Worm (Caenorhabditis elegans) whole organism, L2 larva: ENCODE measurements around the gene msp-49.

Source experiments
- F13H6.1 ChIP-seq: sonication (generic microtip); optimal IDR thresholded peaks from 2 replicates; lab custom pipeline; 2016; ENCODE audit warnings: missing genetic modification characterization, missing compliant biosample characterization
- R02D3.7 ChIP-seq: fragments of 150-350 bp; optimal IDR thresholded peaks from 2 replicates; lab custom pipeline; 2014; ENCODE audit warnings: missing biosample characterization, missing genetic modification characterization
- Y55F3AM.14 ChIP-seq: fragments of 200-800 bp; sonication (Bioruptor generic); optimal IDR thresholded peaks from 2 replicates; lab custom pipeline; 2018; ENCODE audit warnings: mild to moderate bottlenecking, missing genetic modification characterization, missing compliant biosample characterization
- ZK546.5 ChIP-seq: sonication (generic microtip); optimal IDR thresholded peaks from 2 replicates; lab custom pipeline; 2017; ENCODE audit warnings: missing biosample characterization, missing genetic modification characterization
- alr-1 ChIP-seq: fragments of 150-350 bp; optimal IDR thresholded peaks from 2 replicates; lab custom pipeline; 2014; ENCODE audit warnings: missing biosample characterization, missing genetic modification characterization
- aly-2 ChIP-seq: fragments of 150-350 bp; optimal IDR thresholded peaks from 2 replicates; lab custom pipeline; 2014; ENCODE audit warnings: missing biosample characterization, missing genetic modification characterization
- ama-1 ChIP-seq: fragments of 150-350 bp; optimal IDR thresholded peaks from 2 replicates; lab custom pipeline; 2018; ENCODE audit warnings: inconsistent platforms
- blmp-1 ChIP-seq: sonication (generic microtip); optimal IDR thresholded peaks from 2 replicates; lab custom pipeline; 2017; ENCODE audit warnings: missing genetic modification characterization, mild to moderate bottlenecking, missing compliant biosample characterization, antibody characterized with exemption, moderate library complexity; ENCODE audit not compliant: insufficient read depth
- ceh-16 ChIP-seq: fragments of 150-350 bp; optimal IDR thresholded peaks from 2 replicates; lab custom pipeline; 2014; ENCODE audit warnings: missing biosample characterization, missing genetic modification characterization
- ceh-82 ChIP-seq: fragments of 150-350 bp; optimal IDR thresholded peaks from 2 replicates; lab custom pipeline; 2014; ENCODE audit warnings: missing biosample characterization, missing genetic modification characterization
- crh-2 ChIP-seq: sonication (generic microtip); optimal IDR thresholded peaks from 2 replicates; lab custom pipeline; 2017; ENCODE audit warnings: missing biosample characterization, missing genetic modification characterization
- elt-1 ChIP-seq: fragments of 150-350 bp; optimal IDR thresholded peaks from 2 replicates; lab custom pipeline; 2014; ENCODE audit warnings: missing biosample characterization, missing genetic modification characterization
- fos-1 ChIP-seq: fragments of 150-350 bp; optimal IDR thresholded peaks from 2 replicates; lab custom pipeline; 2014; ENCODE audit warnings: missing biosample characterization, missing genetic modification characterization
- gmeb-1 ChIP-seq: fragments of 150-350 bp; optimal IDR thresholded peaks from 2 replicates; lab custom pipeline; 2014; ENCODE audit warnings: missing biosample characterization, missing genetic modification characterization
- lin-11 ChIP-seq: fragments of 150-350 bp; sonication (generic microtip); optimal IDR thresholded peaks from 2 replicates; lab custom pipeline; 2014; ENCODE audit warnings: missing biosample characterization, missing genetic modification characterization, inconsistent platforms, mixed read lengths
- lin-13 ChIP-seq: fragments of 150-350 bp; optimal IDR thresholded peaks from 2 replicates; lab custom pipeline; 2014; ENCODE audit warnings: missing biosample characterization, missing genetic modification reagents, missing genetic modification characterization
- lin-39 ChIP-seq: fragments of 150-350 bp; optimal IDR thresholded peaks from 2 replicates; lab custom pipeline; 2014; ENCODE audit warnings: missing biosample characterization, missing genetic modification reagents, missing genetic modification characterization
- mab-5 ChIP-seq: fragments of 150-350 bp; optimal IDR thresholded peaks from 2 replicates; lab custom pipeline; 2014; ENCODE audit warnings: missing biosample characterization, missing genetic modification characterization
- mdl-1 ChIP-seq, 2 experiments: fragments of 150-350 bp in 1 of 2; sonication (generic microtip) in 1 of 2; optimal IDR thresholded peaks; 2 replicates each; lab custom pipeline; 2017; ENCODE audit warnings: missing biosample characterization in 2 of 2, missing genetic modification characterization in 2 of 2
- nhr-21 ChIP-seq: fragments of 150-350 bp; optimal IDR thresholded peaks from 2 replicates; lab custom pipeline; 2014; ENCODE audit warnings: missing biosample characterization, missing genetic modification characterization
- nhr-23 ChIP-seq: fragments of 150-350 bp; optimal IDR thresholded peaks from 2 replicates; lab custom pipeline; 2014; ENCODE audit warnings: missing biosample characterization, missing genetic modification reagents, missing genetic modification characterization
- nhr-237 ChIP-seq: fragments of 150-350 bp; optimal IDR thresholded peaks from 2 replicates; lab custom pipeline; 2014; ENCODE audit warnings: missing biosample characterization, missing genetic modification characterization
- nhr-25 ChIP-seq: fragments of 150-350 bp; sonication (generic microtip); optimal IDR thresholded peaks from 3 replicates; lab custom pipeline; 2014; ENCODE audit warnings: missing biosample characterization, missing genetic modification characterization
- nhr-6 ChIP-seq: fragments of 150-350 bp; optimal IDR thresholded peaks from 2 replicates; lab custom pipeline; 2014; ENCODE audit warnings: missing biosample characterization, missing genetic modification characterization
- nhr-77 ChIP-seq: fragments of 150-350 bp; optimal IDR thresholded peaks from 2 replicates; lab custom pipeline; 2014; ENCODE audit warnings: missing biosample characterization, missing genetic modification characterization
- sem-4 ChIP-seq: fragments of 150-350 bp; optimal IDR thresholded peaks from 2 replicates; lab custom pipeline; 2014; ENCODE audit warnings: missing biosample characterization, missing genetic modification reagents, missing genetic modification characterization
- sma-3 ChIP-seq: sonication (generic microtip); optimal IDR thresholded peaks from 2 replicates; lab custom pipeline; 2016; ENCODE audit warnings: missing genetic modification reagents, missing genetic modification characterization, missing compliant biosample characterization
- snpc-4 ChIP-seq: fragments of 150-350 bp; optimal IDR thresholded peaks from 2 replicates; lab custom pipeline; 2014; ENCODE audit warnings: missing biosample characterization, missing genetic modification characterization
- unc-39 ChIP-seq: fragments of 150-350 bp; optimal IDR thresholded peaks from 2 replicates; lab custom pipeline; 2014; ENCODE audit warnings: missing biosample characterization, missing genetic modification characterization
- unc-62 ChIP-seq: fragments of 150-350 bp; optimal IDR thresholded peaks from 2 replicates; lab custom pipeline; 2014; ENCODE audit warnings: missing biosample characterization, missing genetic modification reagents, missing genetic modification characterization
- zag-1 ChIP-seq: fragments of 150-350 bp; optimal IDR thresholded peaks from 2 replicates; lab custom pipeline; 2014; ENCODE audit warnings: missing biosample characterization, missing genetic modification characterization
- ztf-1 ChIP-seq: fragments of 200-800 bp; sonication (Bioruptor generic); conservative IDR thresholded peaks from 2 replicates; pipeline ENCODE4 v1.3.6; 2022; ENCODE audit warnings: missing genetic modification characterization, missing compliant biosample characterization
- ztf-4 ChIP-seq: fragments of 150-350 bp; optimal IDR thresholded peaks from 2 replicates; lab custom pipeline; 2014; ENCODE audit warnings: missing biosample characterization, missing genetic modification characterization

The msp-49 gene

ce11 chrII:5163283-5163682, 30.9 kb upstream of the msp-49 start, which contains the start of gene srb-5:
TSS of gene srb-5 (minus strand) at chrII:5163383.
- TF ChIP-seq ztf-4 (tag; lab: Kevin White, UChicago) (no peak), fos-1 (tag; lab: Kevin White, UChicago) (no peak), crh-2 (tag; lab: Kevin White, UChicago) (no peak), ztf-1 (GFP tag; lab: Robert Waterston, UW) (no peak), nhr-237 (tag; lab: Kevin White, UChicago) (no peak), elt-1 (tag; lab: Kevin White, UChicago) (no peak), ZK546.5 (tag; lab: Kevin White, UChicago) (no peak), unc-39 (tag; lab: Kevin White, UChicago) (no peak), ceh-16 (no peak)

- TF ChIP-seq R02D3.7 (tag; lab: Kevin White, UChicago): no peak
- no peak for TF ChIP-seq snpc-4 (tag; lab: Kevin White, UChicago)
- no peak for TF ChIP-seq ztf-4 (tag; lab: Kevin White, UChicago)
- no peak for TF ChIP-seq nhr-23 (tag; lab: Kevin White, UChicago)
Observed at ce11 chrII:5166738-5167137, 27.4 kb upstream of the msp-49 start, which contains the start of gene srb-3. TSS of gene srb-3 (minus strand) at chrII:5166838.

DNA sequence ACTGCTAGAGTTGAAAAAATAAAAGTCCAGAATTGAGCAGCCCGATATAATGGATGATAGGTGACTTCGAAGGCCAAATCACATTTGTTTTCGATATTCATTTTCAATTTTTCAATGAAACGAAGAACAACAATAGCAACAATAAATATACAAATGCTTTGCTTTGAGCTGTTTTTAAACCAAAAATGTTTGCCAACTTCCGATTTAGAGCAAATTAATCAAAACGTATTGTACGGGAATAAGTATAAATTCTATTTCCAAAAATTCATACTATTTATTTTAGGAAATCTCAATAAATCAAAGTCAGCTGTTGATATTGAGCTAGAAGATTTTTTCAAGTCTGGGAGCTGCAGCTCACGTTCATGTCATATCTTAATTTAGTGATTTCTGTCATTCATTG, 23.2 kb upstream of the msp-49 start, which contains the start of gene srb-1:
TSS of gene srb-1 (minus strand) at position 101 of the 400 bp plus-strand sequence.
- TF ChIP-seq nhr-23 (tag; lab: Kevin White, UChicago) (no peak), ama-1 (lab: Kevin White, UChicago) (no peak), mdl-1 (tag; optimal IDR thresholded peaks at IDR 0.05; lab: Kevin White, UChicago) (no peak), lin-39 (no peak), elt-1 (tag; lab: Kevin White, UChicago) (no peak), lin-13 (GFP tag; lab: Kevin White, UChicago) (no peak), gmeb-1 (no peak), R02D3.7 (tag; lab: Kevin White, UChicago) (no peak), ceh-16 (no peak), snpc-4 (tag; lab: Kevin White, UChicago) (no peak), sma-3 (no peak), fos-1 (tag; lab: Kevin White, UChicago) (no peak), zag-1 (tag; lab: Kevin White, UChicago) (no peak), alr-1 (tag; lab: Kevin White, UChicago) (no peak), nhr-25 (tag; lab: Kevin White, UChicago) (no peak), nhr-77 (tag; lab: Kevin White, UChicago) (no peak), aly-2 (tag; lab: Kevin White, UChicago) (no peak), unc-39 (tag; lab: Kevin White, UChicago) (no peak)

DNA sequence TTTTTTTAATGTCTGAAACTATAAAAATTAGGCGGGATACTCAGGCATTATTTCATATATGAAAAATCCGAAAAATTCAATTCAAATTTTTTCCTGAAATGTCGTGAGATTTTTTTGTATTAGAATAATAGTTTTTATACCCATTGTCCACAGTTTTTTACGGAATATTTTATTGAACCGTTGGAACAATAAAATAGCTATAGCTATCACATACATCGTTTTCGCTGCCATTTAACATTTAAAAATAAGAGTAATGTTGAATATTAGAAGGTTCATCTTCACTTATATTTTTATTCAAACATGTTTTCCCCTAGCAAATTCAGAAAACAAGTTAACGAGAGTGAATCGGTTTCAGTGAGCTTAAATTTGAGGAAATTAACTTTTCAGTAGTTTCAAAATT, 22.6 kb upstream of the msp-49 start, which contains the start of gene C27D6.15:
TSS of gene C27D6.15 (plus strand) at position 301 of the 400 bp plus-strand sequence.
- no peak for TF ChIP-seq ZK546.5 (tag; lab: Kevin White, UChicago)
- TF ChIP-seq alr-1 (tag; lab: Kevin White, UChicago): no peak
- no peak for TF ChIP-seq zag-1 (tag; lab: Kevin White, UChicago)
- TF ChIP-seq, all 48 proteins: peak for 0

ce11 chrII:5172451-5172850, 21.7 kb upstream of the msp-49 start, which contains the start of gene C27D6.1:
TSS of gene C27D6.1 (plus strand) at chrII:5172751.
- no peak for TF ChIP-seq nhr-25 (tag; lab: Kevin White, UChicago)
- no peak for TF ChIP-seq nhr-21
- TF ChIP-seq mdl-1 (tag; optimal IDR thresholded peaks at IDR 0.05; lab: Kevin White, UChicago): no peak
- TF ChIP-seq ZK546.5 (tag; lab: Kevin White, UChicago): no peak
- TF ChIP-seq nhr-6: no peak
- no peak for TF ChIP-seq sma-3
- TF ChIP-seq ceh-16: no peak

DNA sequence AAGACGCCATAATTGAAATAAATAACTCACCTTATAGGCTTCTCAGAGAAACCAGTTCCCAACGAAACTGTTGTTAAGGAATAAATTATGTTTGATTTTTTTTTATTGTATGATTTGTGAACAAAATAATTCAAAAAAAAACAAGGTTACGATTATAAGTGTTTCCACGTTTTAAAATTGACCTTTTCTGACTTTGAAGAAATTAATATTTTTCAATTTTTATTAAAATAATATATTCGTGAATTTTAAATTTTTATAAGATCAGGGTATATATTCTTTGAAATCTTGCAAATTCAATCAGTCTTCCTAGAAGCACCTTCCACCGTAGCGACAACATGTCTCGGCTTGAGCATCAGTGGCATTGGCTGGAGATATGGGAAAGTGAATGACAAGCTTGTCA, 19.8 kb upstream of the msp-49 start, which contains the start of gene C27D6.3:
TSS of gene C27D6.3 (minus strand) at position 101 of the 400 bp plus-strand sequence.
- TF ChIP-seq ceh-16: no peak
- no peak for TF ChIP-seq unc-62 (GFP tag; lab: Kevin White, UChicago)
- TF ChIP-seq gmeb-1: no peak
- TF ChIP-seq elt-1 (tag; lab: Kevin White, UChicago): no peak
- no peak for TF ChIP-seq sem-4
- TF ChIP-seq Y55F3AM.14 (GFP tag; lab: Kevin White, UChicago): no peak
- no peak for TF ChIP-seq mab-5 (tag; lab: Kevin White, UChicago)
- TF ChIP-seq ceh-82: no peak
- no peak for TF ChIP-seq F13H6.1 (tag; lab: Kevin White, UChicago)
- TF ChIP-seq blmp-1 (tag; lab: Kevin White, UChicago): no peak
- no peak for TF ChIP-seq ztf-4 (tag; lab: Kevin White, UChicago)
- no peak for TF ChIP-seq lin-11 (tag; lab: Kevin White, UChicago)
